Worm (Caenorhabditis elegans) whole organism, L3 larva: ENCODE data around the gene hsd-2.

Experiments used
- R02D3.7 ChIP-seq: fragments of 150-350 bp; optimal IDR thresholded peaks from 2 replicates; lab custom pipeline; 2014; ENCODE audit warnings: missing biosample characterization, missing genetic modification characterization
- ZK546.5 ChIP-seq: sonication (generic microtip); optimal IDR thresholded peaks from 2 replicates; lab custom pipeline; 2017; ENCODE audit warnings: missing biosample characterization, missing genetic modification characterization
- aly-2 ChIP-seq: fragments of 150-350 bp; optimal IDR thresholded peaks from 2 replicates; lab custom pipeline; 2014; ENCODE audit warnings: missing biosample characterization, missing genetic modification characterization
- ama-1 ChIP-seq: fragments of 150-350 bp; optimal IDR thresholded peaks from 2 replicates; lab custom pipeline; 2018
- ceh-16 ChIP-seq: sonication (generic microtip); optimal IDR thresholded peaks from 2 replicates; lab custom pipeline; 2017; ENCODE audit warnings: missing biosample characterization, missing genetic modification characterization
- ceh-28 ChIP-seq: fragments of 150-350 bp; optimal IDR thresholded peaks from 2 replicates; lab custom pipeline; 2014; ENCODE audit warnings: missing biosample characterization, missing genetic modification reagents, missing genetic modification characterization
- ceh-82 ChIP-seq: fragments of 150-350 bp; optimal IDR thresholded peaks from 2 replicates; lab custom pipeline; 2014; ENCODE audit warnings: missing biosample characterization, missing genetic modification characterization
- ceh-9 ChIP-seq: sonication (generic microtip); optimal IDR thresholded peaks from 2 replicates; lab custom pipeline; 2018; ENCODE audit warnings: missing biosample characterization, missing genetic modification characterization
- daf-12 ChIP-seq: fragments of 150-350 bp; optimal IDR thresholded peaks from 2 replicates; lab custom pipeline; 2014; ENCODE audit warnings: missing biosample characterization, missing genetic modification reagents, missing genetic modification characterization
- egl-27 ChIP-seq: sonication (generic microtip); optimal IDR thresholded peaks from 4 replicates; lab custom pipeline; 2017; ENCODE audit warnings: missing biosample characterization, missing genetic modification reagents, missing genetic modification characterization
- egl-5 ChIP-seq: fragments of 150-350 bp; optimal IDR thresholded peaks from 2 replicates; lab custom pipeline; 2017; ENCODE audit warnings: missing biosample characterization, missing genetic modification reagents, missing genetic modification characterization, inconsistent platforms
- elt-1 ChIP-seq: fragments of 150-350 bp; optimal IDR thresholded peaks from 2 replicates; lab custom pipeline; 2014; ENCODE audit warnings: missing biosample characterization, missing genetic modification characterization
- elt-2 ChIP-seq: sonication (generic microtip); optimal IDR thresholded peaks from 2 replicates; lab custom pipeline; 2016; ENCODE audit warnings: missing genetic modification reagents, mild to moderate bottlenecking, missing genetic modification characterization, missing compliant biosample characterization
- elt-3 ChIP-seq, 3 experiments: fragments of 150-350 bp in 1 of 3; sonication (generic microtip) in 2 of 3; optimal IDR thresholded peaks; 2 replicates in 2 of 3; 4 replicates in 1 of 3; lab custom pipeline; 2014 to 2017; ENCODE audit warnings: missing biosample characterization in 3 of 3, missing genetic modification characterization in 3 of 3
- eor-1 ChIP-seq, 2 experiments: fragments of 150-350 bp; optimal IDR thresholded peaks; 2 replicates each; lab custom pipeline; 2014 to 2018; ENCODE audit warnings: missing biosample characterization in 2 of 2, missing genetic modification characterization in 2 of 2
- fkh-10 ChIP-seq: sonication (generic microtip); optimal IDR thresholded peaks from 2 replicates; lab custom pipeline; 2017; ENCODE audit warnings: missing biosample characterization, missing genetic modification reagents, missing genetic modification characterization
- fkh-2 ChIP-seq: fragments of 150-350 bp; optimal IDR thresholded peaks from 2 replicates; lab custom pipeline; 2014; ENCODE audit warnings: missing biosample characterization, missing genetic modification reagents, missing genetic modification characterization
- fos-1 ChIP-seq: fragments of 150-350 bp; optimal IDR thresholded peaks from 2 replicates; lab custom pipeline; 2014; ENCODE audit warnings: missing biosample characterization, missing genetic modification characterization
- hmg-11 ChIP-seq: sonication (generic microtip); optimal IDR thresholded peaks from 2 replicates; lab custom pipeline; 2016; ENCODE audit warnings: missing genetic modification characterization, missing compliant biosample characterization
- jun-1 ChIP-seq: fragments of 150-350 bp; optimal IDR thresholded peaks from 2 replicates; lab custom pipeline; 2014; ENCODE audit warnings: missing biosample characterization, missing genetic modification reagents, missing genetic modification characterization
- lin-15B ChIP-seq: fragments of 150-350 bp; optimal IDR thresholded peaks from 2 replicates; lab custom pipeline; 2014; ENCODE audit warnings: missing biosample characterization, missing genetic modification characterization
- lin-39 ChIP-seq: fragments of 150-350 bp; optimal IDR thresholded peaks from 2 replicates; lab custom pipeline; 2018; ENCODE audit warnings: missing biosample characterization, missing genetic modification reagents, missing genetic modification characterization
- lsy-12 ChIP-seq: sonication (generic microtip); optimal IDR thresholded peaks from 2 replicates; lab custom pipeline; 2016; ENCODE audit warnings: mild to moderate bottlenecking, missing genetic modification characterization, missing compliant biosample characterization
- mdl-1 ChIP-seq: fragments of 150-350 bp; optimal IDR thresholded peaks from 2 replicates; lab custom pipeline; 2014; ENCODE audit warnings: missing biosample characterization, missing genetic modification characterization
- mml-1 ChIP-seq: fragments of 150-350 bp; sonication (generic microtip); optimal IDR thresholded peaks from 3 replicates; lab custom pipeline; 2014; ENCODE audit warnings: missing biosample characterization, missing genetic modification characterization
- nfya-1 ChIP-seq: sonication (generic microtip); optimal IDR thresholded peaks from 2 replicates; lab custom pipeline; 2017; ENCODE audit warnings: missing genetic modification characterization, mild to moderate bottlenecking, missing compliant biosample characterization, antibody characterized with exemption, moderate library complexity; ENCODE audit not compliant: insufficient read depth
- nhr-11 ChIP-seq: fragments of 150-350 bp; optimal IDR thresholded peaks from 2 replicates; lab custom pipeline; 2014; ENCODE audit warnings: missing biosample characterization, missing genetic modification characterization
- nhr-12 ChIP-seq: fragments of 150-350 bp; optimal IDR thresholded peaks from 2 replicates; lab custom pipeline; 2014; ENCODE audit warnings: missing biosample characterization, missing genetic modification characterization
- nhr-23 ChIP-seq: fragments of 150-350 bp; optimal IDR thresholded peaks from 2 replicates; lab custom pipeline; 2014; ENCODE audit warnings: missing biosample characterization, missing genetic modification reagents, missing genetic modification characterization
- nhr-237 ChIP-seq: fragments of 150-350 bp; optimal IDR thresholded peaks from 2 replicates; lab custom pipeline; 2014; ENCODE audit warnings: missing biosample characterization, missing genetic modification characterization
- nhr-25 ChIP-seq: sonication (generic microtip); optimal IDR thresholded peaks from 2 replicates; lab custom pipeline; 2017; ENCODE audit warnings: missing biosample characterization, missing genetic modification characterization
- nhr-28 ChIP-seq: fragments of 150-350 bp; optimal IDR thresholded peaks from 2 replicates; lab custom pipeline; 2014; ENCODE audit warnings: missing biosample characterization, missing genetic modification characterization
- nhr-43 ChIP-seq: sonication (generic microtip); optimal IDR thresholded peaks from 2 replicates; lab custom pipeline; 2016; ENCODE audit warnings: mild to moderate bottlenecking, missing genetic modification characterization, missing compliant biosample characterization; ENCODE audit not compliant: poor library complexity, severe bottlenecking
- nhr-67 ChIP-seq: fragments of 150-350 bp; optimal IDR thresholded peaks from 2 replicates; lab custom pipeline; 2014; ENCODE audit warnings: missing biosample characterization, missing genetic modification characterization
- nhr-76 ChIP-seq: fragments of 150-350 bp; sonication (generic microtip); optimal IDR thresholded peaks from 5 replicates; lab custom pipeline; 2014; ENCODE audit warnings: missing biosample characterization, missing genetic modification characterization
- nhr-77 ChIP-seq: fragments of 150-350 bp; optimal IDR thresholded peaks from 2 replicates; lab custom pipeline; 2014; ENCODE audit warnings: missing biosample characterization, missing genetic modification characterization
- pha-4 ChIP-seq: fragments of 150-350 bp; optimal IDR thresholded peaks from 2 replicates; lab custom pipeline; 2014; ENCODE audit warnings: missing biosample characterization, missing genetic modification reagents, missing genetic modification characterization
- pqm-1 ChIP-seq: fragments of 150-350 bp; optimal IDR thresholded peaks from 2 replicates; lab custom pipeline; 2017; ENCODE audit warnings: missing biosample characterization, missing genetic modification characterization, inconsistent platforms
- sea-2 ChIP-seq: fragments of 150-350 bp; sonication (generic microtip); optimal IDR thresholded peaks from 4 replicates; lab custom pipeline; 2014; ENCODE audit warnings: missing biosample characterization, missing genetic modification reagents, missing genetic modification characterization
- skn-1 ChIP-seq: fragments of 150-350 bp; optimal IDR thresholded peaks from 2 replicates; lab custom pipeline; 2014; ENCODE audit warnings: missing biosample characterization, missing genetic modification characterization
- snpc-4 ChIP-seq: fragments of 150-350 bp; optimal IDR thresholded peaks from 2 replicates; lab custom pipeline; 2014; ENCODE audit warnings: missing biosample characterization, missing genetic modification characterization
- tbx-2 ChIP-seq: sonication (generic microtip); optimal IDR thresholded peaks from 2 replicates; lab custom pipeline; 2016; ENCODE audit warnings: mild to moderate bottlenecking, missing genetic modification characterization, missing compliant biosample characterization
- unc-39 ChIP-seq: sonication (generic microtip); optimal IDR thresholded peaks from 4 replicates; lab custom pipeline; 2017; ENCODE audit warnings: missing biosample characterization, missing genetic modification characterization
- unc-62 ChIP-seq: fragments of 150-350 bp; sonication (generic microtip); optimal IDR thresholded peaks from 4 replicates; lab custom pipeline; 2014; ENCODE audit warnings: missing biosample characterization, missing genetic modification reagents, missing genetic modification characterization
- zag-1 ChIP-seq: fragments of 150-350 bp; optimal IDR thresholded peaks from 2 replicates; lab custom pipeline; 2014; ENCODE audit warnings: missing biosample characterization, missing genetic modification characterization
- ztf-11 ChIP-seq: fragments of 150-350 bp; optimal IDR thresholded peaks from 2 replicates; lab custom pipeline; 2014; ENCODE audit warnings: missing biosample characterization, missing genetic modification characterization
- ztf-4 ChIP-seq: fragments of 150-350 bp; optimal IDR thresholded peaks from 2 replicates; lab custom pipeline; 2014; ENCODE audit warnings: missing biosample characterization, missing genetic modification characterization

The hsd-2 gene

ce11 chrX:4970863-4971345, 34.1 kb upstream of the hsd-2 start, which contains the start of gene calu-1:
Gene calu-1, minus strand, starts transcription at chrX:4970913.
- TF ChIP-seq lin-15B (tag; lab: Kevin White, UChicago) (no peak), nhr-237 (tag; lab: Kevin White, UChicago) (no peak), pha-4 (tag; lab: Kevin White, UChicago) (peak; percentile 10), nhr-23 (peak; percentile 15)

- no peak for TF ChIP-seq snpc-4 (tag; lab: Kevin White, UChicago)
- no peak for TF ChIP-seq pqm-1 (tag; lab: Kevin White, UChicago)
- peak; percentile 52 for TF ChIP-seq ama-1
- TF ChIP-seq unc-62 (GFP tag; lab: Kevin White, UChicago), result no peak
- no peak for TF ChIP-seq fos-1 (tag; lab: Kevin White, UChicago)
- TF ChIP-seq daf-12 (tag; lab: Kevin White, UChicago), result no peak
- TF ChIP-seq elt-1, result no peak
- TF ChIP-seq nhr-237 (tag; lab: Kevin White, UChicago), result no peak
- TF ChIP-seq ZK546.5 (tag; lab: Kevin White, UChicago), result no peak
- no peak for TF ChIP-seq ceh-82 (tag; lab: Kevin White, UChicago)
- TF ChIP-seq unc-39, result no peak
- TF ChIP-seq lsy-12 (tag; lab: Kevin White, UChicago), result no peak
- no peak for TF ChIP-seq tbx-2 (tag; lab: Kevin White, UChicago)
- TF ChIP-seq nhr-11, result no peak
- TF ChIP-seq mdl-1, result no peak
- TF ChIP-seq aly-2 (tag; lab: Kevin White, UChicago), result no peak
- TF ChIP-seq jun-1 (tag; lab: Kevin White, UChicago), result peak; percentile 18
- peak; percentile 21 for TF ChIP-seq nhr-25
- TF ChIP-seq ztf-4 (tag; lab: Kevin White, UChicago), result no peak
- peak; percentile 47 for TF ChIP-seq nhr-43 (tag; lab: Kevin White, UChicago)
- TF ChIP-seq elt-2 (tag; lab: Kevin White, UChicago), result no peak
- peak; percentile 52 for TF ChIP-seq nhr-23
- TF ChIP-seq nhr-76 (tag; lab: Kevin White, UChicago), result no peak
- TF ChIP-seq ztf-11 (tag; lab: Kevin White, UChicago), result no peak
- TF ChIP-seq fkh-2, result no peak
- TF ChIP-seq egl-27 (tag; lab: Kevin White, UChicago), result no peak
- peak; percentile 42 for TF ChIP-seq pha-4 (tag; lab: Kevin White, UChicago)
- TF ChIP-seq lin-15B (tag; lab: Kevin White, UChicago), result no peak
- TF ChIP-seq ceh-9 (tag; lab: Kevin White, UChicago), result no peak
- TF ChIP-seq elt-3 (tag; optimal IDR thresholded peaks at IDR 0.05; lab: Kevin White, UChicago), result no peak
- TF ChIP-seq ceh-28, result no peak
- TF ChIP-seq mml-1 (tag; lab: Kevin White, UChicago), result no peak
- TF ChIP-seq nhr-67 (tag; lab: Kevin White, UChicago), result no peak
- no peak for TF ChIP-seq ceh-16 (tag; lab: Kevin White, UChicago)
- TF ChIP-seq hmg-11 (tag; lab: Kevin White, UChicago), result peak; percentile 50
- no peak for TF ChIP-seq nhr-77
- TF ChIP-seq nhr-28 (tag; lab: Kevin White, UChicago), result no peak
- no peak for TF ChIP-seq R02D3.7 (tag; lab: Kevin White, UChicago)
- no peak for TF ChIP-seq nhr-12 (tag; lab: Kevin White, UChicago)
- TF ChIP-seq eor-1 (tag; optimal IDR thresholded peaks at IDR 0.05; lab: Kevin White, UChicago), result no peak
- no peak for TF ChIP-seq egl-5 (tag; lab: Kevin White, UChicago)
- TF ChIP-seq fkh-10 (GFP tag; lab: Kevin White, UChicago), result no peak
- TF ChIP-seq nfya-1 (tag; lab: Kevin White, UChicago), result peak; percentile 36
- TF ChIP-seq sea-2 (GFP tag; lab: Kevin White, UChicago), result no peak
- TF ChIP-seq skn-1 (tag; lab: Kevin White, UChicago), result no peak
- TF ChIP-seq lin-39 (tag; lab: Kevin White, UChicago), result peak; percentile 67
- no peak for TF ChIP-seq zag-1 (tag; lab: Kevin White, UChicago)
Observed at ce11 chrX:4971427-4971826, 33.6 kb upstream of the hsd-2 start.
